Worm (Caenorhabditis elegans) whole organism, L2 larva: ENCODE data around the gene cyk-1.

Source experiments
- F13H6.1 ChIP-seq: sonication (generic microtip); optimal IDR thresholded peaks from 2 replicates; lab custom pipeline; 2016; ENCODE audit warnings: missing genetic modification characterization, missing compliant biosample characterization
- Y55F3AM.14 ChIP-seq: fragments of 200-800 bp; sonication (Bioruptor generic); optimal IDR thresholded peaks from 2 replicates; lab custom pipeline; 2018; ENCODE audit warnings: mild to moderate bottlenecking, missing genetic modification characterization, missing compliant biosample characterization
- ZK546.5 ChIP-seq: sonication (generic microtip); optimal IDR thresholded peaks from 2 replicates; lab custom pipeline; 2017; ENCODE audit warnings: missing biosample characterization, missing genetic modification characterization
- alr-1 ChIP-seq: fragments of 150-350 bp; optimal IDR thresholded peaks from 2 replicates; lab custom pipeline; 2014; ENCODE audit warnings: missing biosample characterization, missing genetic modification characterization
- aly-2 ChIP-seq: fragments of 150-350 bp; optimal IDR thresholded peaks from 2 replicates; lab custom pipeline; 2014; ENCODE audit warnings: missing biosample characterization, missing genetic modification characterization
- ama-1 ChIP-seq: fragments of 150-350 bp; optimal IDR thresholded peaks from 2 replicates; lab custom pipeline; 2018; ENCODE audit warnings: inconsistent platforms
- blmp-1 ChIP-seq: sonication (generic microtip); optimal IDR thresholded peaks from 2 replicates; lab custom pipeline; 2017; ENCODE audit warnings: missing genetic modification characterization, mild to moderate bottlenecking, missing compliant biosample characterization, antibody characterized with exemption, moderate library complexity; ENCODE audit not compliant: insufficient read depth
- ceh-16 ChIP-seq: fragments of 150-350 bp; optimal IDR thresholded peaks from 2 replicates; lab custom pipeline; 2014; ENCODE audit warnings: missing biosample characterization, missing genetic modification characterization
- ceh-82 ChIP-seq: fragments of 150-350 bp; optimal IDR thresholded peaks from 2 replicates; lab custom pipeline; 2014; ENCODE audit warnings: missing biosample characterization, missing genetic modification characterization
- dmd-4 ChIP-seq: sonication (generic microtip); optimal IDR thresholded peaks from 2 replicates; lab custom pipeline; 2017; ENCODE audit warnings: missing biosample characterization, missing genetic modification characterization
- egl-27 ChIP-seq: sonication (generic microtip); optimal IDR thresholded peaks from 3 replicates; lab custom pipeline; 2017; ENCODE audit warnings: missing biosample characterization, missing genetic modification reagents, missing genetic modification characterization
- fos-1 ChIP-seq: fragments of 150-350 bp; optimal IDR thresholded peaks from 2 replicates; lab custom pipeline; 2014; ENCODE audit warnings: missing biosample characterization, missing genetic modification characterization
- lin-11 ChIP-seq: fragments of 150-350 bp; sonication (generic microtip); optimal IDR thresholded peaks from 2 replicates; lab custom pipeline; 2014; ENCODE audit warnings: missing biosample characterization, missing genetic modification characterization, inconsistent platforms, mixed read lengths
- lsy-2 ChIP-seq, 2 experiments: fragments of 150-350 bp in 1 of 2; sonication (generic microtip) in 1 of 2; optimal IDR thresholded peaks; 2 replicates each; lab custom pipeline; 2014 to 2017; ENCODE audit warnings: missing biosample characterization in 2 of 2, missing genetic modification characterization in 2 of 2
- mab-5 ChIP-seq: fragments of 150-350 bp; optimal IDR thresholded peaks from 2 replicates; lab custom pipeline; 2014; ENCODE audit warnings: missing biosample characterization, missing genetic modification characterization
- mbf-1 ChIP-seq: sonication (generic microtip); optimal IDR thresholded peaks from 2 replicates; lab custom pipeline; 2017; ENCODE audit warnings: missing biosample characterization, missing genetic modification characterization
- mdl-1 ChIP-seq, 2 experiments: fragments of 150-350 bp in 1 of 2; sonication (generic microtip) in 1 of 2; optimal IDR thresholded peaks; 2 replicates each; lab custom pipeline; 2017; ENCODE audit warnings: missing biosample characterization in 2 of 2, missing genetic modification characterization in 2 of 2
- nhr-10 ChIP-seq: sonication (generic microtip); optimal IDR thresholded peaks from 2 replicates; lab custom pipeline; 2017; ENCODE audit warnings: missing biosample characterization, missing genetic modification characterization
- nhr-11 ChIP-seq: fragments of 150-350 bp; optimal IDR thresholded peaks from 2 replicates; lab custom pipeline; 2014; ENCODE audit warnings: missing biosample characterization, missing genetic modification characterization
- nhr-129 ChIP-seq: fragments of 150-350 bp; optimal IDR thresholded peaks from 2 replicates; lab custom pipeline; 2014; ENCODE audit warnings: missing biosample characterization, missing genetic modification characterization
- nhr-21 ChIP-seq: fragments of 150-350 bp; optimal IDR thresholded peaks from 2 replicates; lab custom pipeline; 2014; ENCODE audit warnings: missing biosample characterization, missing genetic modification characterization
- nhr-23 ChIP-seq: fragments of 150-350 bp; optimal IDR thresholded peaks from 2 replicates; lab custom pipeline; 2014; ENCODE audit warnings: missing biosample characterization, missing genetic modification reagents, missing genetic modification characterization
- nhr-237 ChIP-seq: fragments of 150-350 bp; optimal IDR thresholded peaks from 2 replicates; lab custom pipeline; 2014; ENCODE audit warnings: missing biosample characterization, missing genetic modification characterization
- nhr-6 ChIP-seq: fragments of 150-350 bp; optimal IDR thresholded peaks from 2 replicates; lab custom pipeline; 2014; ENCODE audit warnings: missing biosample characterization, missing genetic modification characterization
- nhr-77 ChIP-seq: fragments of 150-350 bp; optimal IDR thresholded peaks from 2 replicates; lab custom pipeline; 2014; ENCODE audit warnings: missing biosample characterization, missing genetic modification characterization
- sem-4 ChIP-seq: fragments of 150-350 bp; optimal IDR thresholded peaks from 2 replicates; lab custom pipeline; 2014; ENCODE audit warnings: missing biosample characterization, missing genetic modification reagents, missing genetic modification characterization
- skn-1 ChIP-seq: sonication (generic microtip); optimal IDR thresholded peaks from 2 replicates; lab custom pipeline; 2017; ENCODE audit warnings: missing biosample characterization, missing genetic modification characterization
- unc-39 ChIP-seq: fragments of 150-350 bp; optimal IDR thresholded peaks from 2 replicates; lab custom pipeline; 2014; ENCODE audit warnings: missing biosample characterization, missing genetic modification characterization
- unc-55 ChIP-seq: fragments of 150-350 bp; sonication (generic microtip); optimal IDR thresholded peaks from 3 replicates; lab custom pipeline; 2014; ENCODE audit warnings: missing biosample characterization, missing genetic modification reagents, missing genetic modification characterization
- unc-62 ChIP-seq: fragments of 150-350 bp; optimal IDR thresholded peaks from 2 replicates; lab custom pipeline; 2014; ENCODE audit warnings: missing biosample characterization, missing genetic modification reagents, missing genetic modification characterization
- zag-1 ChIP-seq: fragments of 150-350 bp; optimal IDR thresholded peaks from 2 replicates; lab custom pipeline; 2014; ENCODE audit warnings: missing biosample characterization, missing genetic modification characterization
- ztf-1 ChIP-seq: fragments of 200-800 bp; sonication (Bioruptor generic); conservative IDR thresholded peaks from 2 replicates; pipeline ENCODE4 v1.3.6; 2022; ENCODE audit warnings: missing genetic modification characterization, missing compliant biosample characterization
- ztf-11 ChIP-seq: sonication (generic microtip); optimal IDR thresholded peaks from 2 replicates; lab custom pipeline; 2017; ENCODE audit warnings: missing biosample characterization, missing genetic modification characterization
- ztf-4 ChIP-seq: fragments of 150-350 bp; optimal IDR thresholded peaks from 2 replicates; lab custom pipeline; 2014; ENCODE audit warnings: missing biosample characterization, missing genetic modification characterization

Gene cyk-1

DNA sequence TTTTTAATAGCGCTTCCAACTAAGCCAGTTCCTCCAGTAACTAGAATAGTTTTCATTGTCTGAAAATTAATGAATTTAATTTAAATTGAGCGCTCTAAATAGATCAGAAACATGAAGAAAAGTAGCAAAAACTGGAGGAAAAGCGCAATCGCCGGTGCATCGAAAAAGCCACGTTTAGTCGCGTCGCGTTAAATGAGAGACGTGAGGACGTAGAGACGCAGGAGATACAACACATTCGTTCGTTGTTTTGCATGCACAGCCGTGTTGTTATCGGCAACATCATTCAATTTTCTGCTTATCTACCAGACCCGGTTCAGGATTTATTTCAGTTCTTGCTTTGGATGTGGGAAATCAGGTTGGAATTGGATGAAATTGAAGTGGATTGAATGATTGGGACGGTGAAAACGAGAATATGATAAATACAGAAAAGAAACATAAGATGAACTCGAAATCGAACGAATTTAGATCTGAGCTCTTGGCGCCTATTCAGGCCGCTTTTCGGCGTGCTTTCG lies 38.4 kb upstream of the cyk-1 start, which contains the start of gene ger-1:
Gene ger-1, minus strand, starts transcription at position 93 of the 512 bp plus-strand sequence.
- no peak for TF ChIP-seq fos-1 (tag; lab: Kevin White, UChicago)
- TF ChIP-seq mab-5 (tag; lab: Kevin White, UChicago): no peak
- no peak for TF ChIP-seq lsy-2 (tag; optimal IDR thresholded peaks at IDR 0.05; lab: Kevin White, UChicago)
- no peak for TF ChIP-seq ceh-16 (tag; lab: Kevin White, UChicago)
- no peak for TF ChIP-seq unc-62 (GFP tag; lab: Kevin White, UChicago)
- no peak for TF ChIP-seq egl-27 (tag; lab: Kevin White, UChicago)
- TF ChIP-seq skn-1: no peak
- TF ChIP-seq nhr-10 (tag; lab: Kevin White, UChicago): no peak
- no peak for TF ChIP-seq nhr-237 (tag; lab: Kevin White, UChicago)
- TF ChIP-seq nhr-6: no peak
- TF ChIP-seq dmd-4 (tag; lab: Kevin White, UChicago): no peak
- no peak for TF ChIP-seq aly-2 (tag; lab: Kevin White, UChicago)
- no peak for TF ChIP-seq sem-4
- no peak for TF ChIP-seq ztf-1 (GFP tag; lab: Robert Waterston, UW)
- TF ChIP-seq ZK546.5 (tag; lab: Kevin White, UChicago): no peak
- TF ChIP-seq nhr-21 (tag; lab: Kevin White, UChicago): no peak

DNA sequence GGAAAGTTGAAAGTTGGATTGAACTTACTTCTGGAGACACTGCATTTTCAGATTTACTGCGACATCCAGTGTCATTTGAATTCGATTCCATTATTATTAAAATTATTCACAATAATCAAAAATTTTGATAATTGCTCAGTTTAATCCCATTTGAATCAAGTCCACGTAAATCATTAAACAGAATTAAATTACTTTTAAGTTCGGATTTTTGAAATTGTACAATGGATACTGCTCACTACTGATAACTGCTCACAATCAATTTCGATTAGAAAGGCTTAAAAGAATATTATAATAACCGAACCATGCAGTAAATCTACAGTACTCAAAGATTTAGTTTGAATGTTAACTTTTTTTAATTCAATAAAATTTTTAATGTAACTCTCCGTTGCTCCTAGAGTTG lies 35.2 kb upstream of the cyk-1 start, which contains the start of gene R01H2.4:
Gene R01H2.4, minus strand, starts transcription at position 101 of the 400 bp plus-strand sequence.
- TF ChIP-seq unc-39 (tag; lab: Kevin White, UChicago): no peak
- TF ChIP-seq ztf-4: no peak
- TF ChIP-seq nhr-129 (tag; lab: Kevin White, UChicago): no peak
- no peak for TF ChIP-seq skn-1
- no peak for TF ChIP-seq ztf-1 (GFP tag; lab: Robert Waterston, UW)
- TF ChIP-seq unc-55 (GFP tag; lab: Kevin White, UChicago): no peak
- TF ChIP-seq, all 48 proteins: peak for 0

- no peak for TF ChIP-seq ztf-4
- TF ChIP-seq nhr-23 (tag; lab: Kevin White, UChicago): no peak
- no peak for TF ChIP-seq ceh-82
- no peak for TF ChIP-seq alr-1 (tag; lab: Kevin White, UChicago)
- TF ChIP-seq unc-55 (GFP tag; lab: Kevin White, UChicago): no peak
- TF ChIP-seq nhr-21 (tag; lab: Kevin White, UChicago): no peak
- no peak for TF ChIP-seq zag-1 (tag; lab: Kevin White, UChicago)
- TF ChIP-seq, all 48 proteins: peak for 0
These were observed 34.1 kb upstream of the cyk-1 start for ce11 chrIII:7063061-7063460.

DNA sequence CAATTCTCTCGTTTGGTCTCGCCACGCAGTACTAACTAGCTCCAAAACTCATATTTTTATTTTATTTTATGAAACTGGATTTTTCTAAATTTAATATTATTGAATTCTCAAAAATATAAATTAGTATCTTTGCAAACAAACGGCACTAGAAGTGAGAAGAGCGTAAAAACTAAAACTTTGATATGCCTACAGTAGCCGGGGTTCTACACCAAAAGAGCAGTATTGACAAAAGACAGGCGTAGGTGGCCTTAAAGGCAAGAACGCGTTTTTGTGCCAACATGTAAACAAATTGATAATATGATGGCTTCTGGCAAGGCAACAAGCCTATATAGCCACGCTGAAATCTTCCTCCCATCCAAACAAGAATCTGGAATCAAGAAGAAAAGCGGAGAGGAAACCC lies 33.6 kb upstream of the cyk-1 start, which contains the start of gene R01H2.1:
Gene R01H2.1, plus strand, starts transcription at position 301 of the 400 bp plus-strand sequence.
- TF ChIP-seq blmp-1 (tag; lab: Kevin White, UChicago): no peak
- TF ChIP-seq lin-11 (tag; lab: Kevin White, UChicago): no peak
- TF ChIP-seq ama-1: no peak
- no peak for TF ChIP-seq Y55F3AM.14 (GFP tag; lab: Kevin White, UChicago)
- TF ChIP-seq F13H6.1 (tag; lab: Kevin White, UChicago): no peak
- TF ChIP-seq ztf-11: no peak
- no peak for TF ChIP-seq ceh-16 (tag; lab: Kevin White, UChicago)
- TF ChIP-seq fos-1 (tag; lab: Kevin White, UChicago): no peak
- TF ChIP-seq, all 48 proteins: peak for 0

- TF ChIP-seq mbf-1 (tag; lab: Kevin White, UChicago) (no peak), nhr-237 (tag; lab: Kevin White, UChicago) (no peak), nhr-77 (tag; lab: Kevin White, UChicago) (no peak), mdl-1 (tag; optimal IDR thresholded peaks at IDR 0.05; lab: Kevin White, UChicago) (no peak), blmp-1 (tag; lab: Kevin White, UChicago) (no peak), fos-1 (tag; lab: Kevin White, UChicago) (no peak), nhr-129 (tag; lab: Kevin White, UChicago) (no peak), nhr-11 (tag; lab: Kevin White, UChicago) (no peak), nhr-10 (tag; lab: Kevin White, UChicago) (no peak), mab-5 (tag; lab: Kevin White, UChicago) (no peak), unc-39 (tag; lab: Kevin White, UChicago) (no peak), lin-11 (tag; lab: Kevin White, UChicago) (no peak)
These were observed 31.6 kb upstream of the cyk-1 start, which contains the start of gene egg-2 for ce11 chrIII:7060531-7061095. Gene egg-2 (minus strand): TSS chrIII:7060583.
